Fruit fly (Drosophila melanogaster): ENCODE results near the gene CG13116.

dm6 chr2L:9768735-9769134 lies 39.0 kb downstream of the CG13116 start, which contains the start of gene CG17633:
- no peak for TF ChIP-seq CG17806 (tag; optimal IDR thresholded peaks at IDR 0.05)
- TF ChIP-seq CG9948 (tag; optimal IDR thresholded peaks at IDR 0.05): no peak
- no peak for TF ChIP-seq D1 (tag; optimal IDR thresholded peaks at IDR 0.05)
- TF ChIP-seq CG14655 (GFP tag; optimal IDR thresholded peaks at IDR 0.05): no peak
- TF ChIP-seq CG13204 (GFP tag; optimal IDR thresholded peaks at IDR 0.05): no peak

Data from whole organism, pupa.